Worm (Caenorhabditis elegans): ENCODE measurements around the gene sre-56.
A peak's percentile ranks its signal among the peaks of the same experiment; 100 is the strongest.

sre-56 gene

ce11 chrII:12349866-12350265 is 25.6 kb downstream of the sre-56 start:
- no peak for TF ChIP-seq cnd-1 (tag; optimal IDR thresholded peaks at IDR 0.05)
- no peak for TF ChIP-seq hlh-1 (tag; optimal IDR thresholded peaks at IDR 0.05)
- TF ChIP-seq snpc-4 (tag; optimal IDR thresholded peaks at IDR 0.05): no peak
- TF ChIP-seq unc-62 (GFP tag; optimal IDR thresholded peaks at IDR 0.05): no peak
- TF ChIP-seq mab-5 (tag; optimal IDR thresholded peaks at IDR 0.05): no peak
- TF ChIP-seq elt-3 (tag; optimal IDR thresholded peaks at IDR 0.05): no peak
- TF ChIP-seq M03D4.4 (tag; optimal IDR thresholded peaks at IDR 0.05): no peak
- TF ChIP-seq nhr-2 (tag; optimal IDR thresholded peaks at IDR 0.05): no peak
- no peak for TF ChIP-seq unc-39 (tag; optimal IDR thresholded peaks at IDR 0.05)
- TF ChIP-seq pha-4 (tag; optimal IDR thresholded peaks at IDR 0.05): no peak
- no peak for TF ChIP-seq unc-120 (tag; optimal IDR thresholded peaks at IDR 0.05; ENCODE audit: poor library complexity, severe bottlenecking)
- TF ChIP-seq zip-8 (tag; optimal IDR thresholded peaks at IDR 0.05): no peak

ce11 chrII:12350737-12351275 is 26.5 kb downstream of the sre-56 start:
- TF ChIP-seq lsy-2 (tag; optimal IDR thresholded peaks at IDR 0.05) (peak; percentile 41), elt-1 (tag; optimal IDR thresholded peaks at IDR 0.05; ENCODE audit: borderline replicate concordance, insufficient read depth) (no peak)

- no peak for TF ChIP-seq lsy-2 (tag; optimal IDR thresholded peaks at IDR 0.05)
These were observed 27.9 kb downstream of the sre-56 start, which contains the start of gene ras-1 for ce11 chrII:12352115-12352514. Gene ras-1, minus strand, starts transcription at chrII:12352243.

- no peak for TF ChIP-seq nhr-28 (tag; optimal IDR thresholded peaks at IDR 0.05)
- TF ChIP-seq lsy-2 (tag; optimal IDR thresholded peaks at IDR 0.05): no peak
- TF ChIP-seq ceh-39 (tag; optimal IDR thresholded peaks at IDR 0.05): no peak
- TF ChIP-seq ztf-11 (tag; optimal IDR thresholded peaks at IDR 0.05): no peak
- no peak for TF ChIP-seq nhr-12 (tag; optimal IDR thresholded peaks at IDR 0.05)
- no peak for TF ChIP-seq unc-39 (tag; optimal IDR thresholded peaks at IDR 0.05)
- TF ChIP-seq bed-3 (GFP tag; optimal IDR thresholded peaks at IDR 0.05): no peak
- TF ChIP-seq nhr-2 (tag; optimal IDR thresholded peaks at IDR 0.05): no peak
- no peak for TF ChIP-seq pha-4 (tag; optimal IDR thresholded peaks at IDR 0.05)
- TF ChIP-seq M03D4.4 (tag; optimal IDR thresholded peaks at IDR 0.05): no peak
- TF ChIP-seq mab-5 (tag; optimal IDR thresholded peaks at IDR 0.05): no peak
These were observed 28.8 kb downstream of the sre-56 start for ce11 chrII:12353104-12353503.

- TF ChIP-seq ceh-83 (GFP tag; optimal IDR thresholded peaks at IDR 0.05): no peak
- TF ChIP-seq unc-62 (GFP tag; optimal IDR thresholded peaks at IDR 0.05): peak; percentile 89
- peak; percentile 97 for TF ChIP-seq hlh-1 (tag; optimal IDR thresholded peaks at IDR 0.05)
- no peak for TF ChIP-seq blmp-1 (tag; optimal IDR thresholded peaks at IDR 0.05)
These were observed 29.6 kb downstream of the sre-56 start for ce11 chrII:12353816-12354215.

- TF ChIP-seq ham-2 (GFP tag; optimal IDR thresholded peaks at IDR 0.05) (no peak), sptf-1 (tag; optimal IDR thresholded peaks at IDR 0.05) (no peak), mls-2 (tag; optimal IDR thresholded peaks at IDR 0.05) (no peak), ztf-11 (tag; optimal IDR thresholded peaks at IDR 0.05) (no peak), elt-1 (tag; optimal IDR thresholded peaks at IDR 0.05; ENCODE audit: borderline replicate concordance, insufficient read depth) (no peak), ceh-83 (GFP tag; optimal IDR thresholded peaks at IDR 0.05) (peak; percentile 52)
These were observed 38.0 kb downstream of the sre-56 start for ce11 chrII:12362262-12362661.

ce11 chrII:12369202-12369601 is 44.9 kb downstream of the sre-56 start:
- TF ChIP-seq nhr-12 (tag; optimal IDR thresholded peaks at IDR 0.05): no peak

- TF ChIP-seq ces-1 (GFP tag; optimal IDR thresholded peaks at IDR 0.05): peak; percentile 64
- TF ChIP-seq zip-8 (tag; optimal IDR thresholded peaks at IDR 0.05): no peak
These were observed 49.7 kb downstream of the sre-56 start for ce11 chrII:12373921-12374320.
